Fruit fly (Drosophila melanogaster): Measurements from ENCODE around the gene comt.
A peak's percentile ranks its signal among the peaks of the same experiment; 100 is the strongest.

comt gene

DNA sequence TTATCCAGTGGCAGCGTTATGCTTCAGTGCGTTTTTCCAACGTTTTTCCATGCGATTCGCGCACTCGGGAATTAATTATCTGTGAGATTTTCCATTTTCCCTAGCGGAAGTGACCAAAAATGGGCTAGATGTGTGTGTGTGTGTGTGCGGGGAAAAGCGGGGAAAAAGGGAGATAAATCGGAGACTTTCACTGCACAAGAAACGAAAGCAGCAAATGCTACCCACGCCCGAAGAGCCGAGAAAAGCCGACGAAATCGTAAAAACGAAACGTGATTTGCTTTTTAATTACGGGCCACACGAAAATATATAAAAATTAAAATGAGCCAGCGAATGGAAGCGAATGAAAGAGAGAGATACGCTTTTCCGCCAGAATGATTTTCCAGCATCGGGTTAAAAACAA, 11.0 kb upstream of the comt start:
- TF ChIP-seq jim (GFP tag; optimal IDR thresholded peaks at IDR 0.05) (no peak), usp (GFP tag; optimal IDR thresholded peaks at IDR 0.05) (no peak), fru (GFP tag; optimal IDR thresholded peaks at IDR 0.05) (no peak), woc (GFP tag; optimal IDR thresholded peaks at IDR 0.05) (no peak), Mio (GFP tag; optimal IDR thresholded peaks at IDR 0.05) (no peak), sv (GFP tag; optimal IDR thresholded peaks at IDR 0.05) (no peak), Vsx2 (GFP tag; optimal IDR thresholded peaks at IDR 0.05; ENCODE audit: partially characterized antibody) (no peak), Jra (GFP tag; optimal IDR thresholded peaks at IDR 0.05) (no peak), HLH106 (tag; optimal IDR thresholded peaks at IDR 0.05) (no peak), rgr (GFP tag; optimal IDR thresholded peaks at IDR 0.05) (no peak), CG32264 (GFP tag; optimal IDR thresholded peaks at IDR 0.05) (no peak), CrebA (GFP tag; optimal IDR thresholded peaks at IDR 0.05; ENCODE audit: borderline replicate concordance) (no peak), foxo (GFP tag; optimal IDR thresholded peaks at IDR 0.05) (no peak), dl (GFP tag; optimal IDR thresholded peaks at IDR 0.05; ENCODE audit: insufficient read depth in 1 of 2, partially characterized antibody in 2 of 2) (no peak), Sp1 (GFP tag; optimal IDR thresholded peaks at IDR 0.05) (no peak), Rel (GFP tag; optimal IDR thresholded peaks at IDR 0.05) (no peak), Rel (tag; optimal IDR thresholded peaks at IDR 0.05) (no peak), GATAd (GFP tag; optimal IDR thresholded peaks at IDR 0.05) (no peak), OdsH (GFP tag; optimal IDR thresholded peaks at IDR 0.05) (no peak)

DNA sequence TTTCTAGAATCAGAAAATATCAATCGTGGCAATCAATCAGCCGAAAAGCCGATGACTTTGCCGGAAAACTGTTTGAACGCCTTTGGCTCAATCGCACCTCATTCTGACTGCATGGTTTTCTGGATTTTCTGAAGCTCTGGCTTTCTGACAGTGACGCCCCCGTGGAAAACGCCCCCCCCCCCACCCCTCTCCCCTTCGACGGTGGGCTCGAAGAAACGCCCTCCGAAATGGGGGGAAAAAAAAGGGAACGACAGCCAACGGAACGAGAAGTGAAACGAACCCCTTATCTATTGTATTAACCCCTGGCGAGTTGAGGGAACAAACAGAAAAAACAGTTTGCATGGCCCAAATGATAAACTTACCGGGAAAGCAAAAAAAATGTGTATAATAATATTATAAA, 10.3 kb upstream of the comt start:
- TF ChIP-seq HLH106 (tag; optimal IDR thresholded peaks at IDR 0.05), result no peak
- no peak for TF ChIP-seq lola (GFP tag; optimal IDR thresholded peaks at IDR 0.05)

DNA sequence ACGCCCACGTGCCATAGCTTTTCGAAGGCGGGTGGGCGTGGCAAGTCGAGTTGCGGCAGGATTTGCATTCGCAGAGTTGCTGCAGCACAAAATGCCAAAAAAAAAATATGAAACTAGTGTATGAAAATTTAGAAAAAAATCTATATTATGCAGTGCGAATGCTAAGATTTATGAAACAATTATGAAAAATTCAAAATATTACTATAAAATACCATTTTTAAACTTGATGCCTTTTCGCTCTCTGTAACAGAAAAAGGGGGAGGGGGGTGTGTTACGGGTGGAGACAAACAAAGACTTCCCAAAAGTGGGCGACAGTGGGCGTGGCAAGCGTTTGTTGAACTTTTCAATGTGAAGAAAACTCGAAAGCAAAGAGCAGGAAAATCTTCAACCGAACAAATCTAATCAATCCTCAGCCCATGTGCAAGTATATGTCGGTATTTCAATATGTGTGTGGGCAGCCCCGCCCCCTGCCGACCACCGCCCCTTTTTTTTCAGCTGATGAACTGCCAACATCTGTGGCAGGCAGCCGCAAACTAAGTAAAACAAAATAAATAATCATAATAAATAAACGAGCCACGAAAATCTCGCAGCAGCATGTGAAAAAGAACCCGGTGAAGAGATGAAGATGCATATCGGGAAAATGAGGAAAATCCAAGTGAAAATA, 9.0 kb upstream of the comt start:
- TF ChIP-seq CG9705 (GFP tag; optimal IDR thresholded peaks at IDR 0.05) (no peak), Hnf4 (GFP tag; optimal IDR thresholded peaks at IDR 0.05) (no peak), Sp1 (GFP tag; optimal IDR thresholded peaks at IDR 0.05) (no peak), Dif (GFP tag; optimal IDR thresholded peaks at IDR 0.05; ENCODE audit: partially characterized antibody) (no peak), Vsx2 (GFP tag; optimal IDR thresholded peaks at IDR 0.05; ENCODE audit: partially characterized antibody) (no peak), rgr (GFP tag; optimal IDR thresholded peaks at IDR 0.05) (no peak), ey (GFP tag; optimal IDR thresholded peaks at IDR 0.05) (no peak), OdsH (GFP tag; optimal IDR thresholded peaks at IDR 0.05) (no peak), dl (GFP tag; optimal IDR thresholded peaks at IDR 0.05; ENCODE audit: insufficient read depth in 1 of 2, partially characterized antibody in 2 of 2) (no peak), woc (GFP tag; optimal IDR thresholded peaks at IDR 0.05) (no peak), GATAd (GFP tag; optimal IDR thresholded peaks at IDR 0.05) (no peak), Mio (GFP tag; optimal IDR thresholded peaks at IDR 0.05) (no peak), CrebA (GFP tag; optimal IDR thresholded peaks at IDR 0.05; ENCODE audit: borderline replicate concordance) (no peak), foxo (GFP tag; optimal IDR thresholded peaks at IDR 0.05) (no peak), Hr83 (GFP tag; optimal IDR thresholded peaks at IDR 0.05; ENCODE audit: poor library complexity, severe bottlenecking) (no peak)

DNA sequence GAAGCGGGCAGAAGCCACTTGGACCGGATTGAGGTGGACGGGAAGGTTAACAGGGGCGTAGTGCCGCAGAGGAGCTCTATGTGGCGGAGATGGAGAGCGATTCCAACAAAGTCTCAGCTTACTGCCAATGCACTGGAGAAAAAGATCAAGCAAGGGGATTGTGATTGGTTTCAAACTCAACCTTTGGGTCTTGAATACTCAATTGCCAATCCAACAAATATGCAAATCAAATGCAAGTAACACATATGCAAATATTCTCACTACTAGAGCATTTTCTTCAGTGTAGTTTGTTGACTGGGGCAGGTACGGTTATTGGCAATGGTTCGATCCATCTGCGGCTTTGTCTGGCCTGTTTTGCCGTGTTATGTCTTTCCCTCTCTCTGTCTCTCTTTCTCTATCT, 7.5 kb upstream of the comt start:
- peak; percentile 74 to 97 for TF ChIP-seq foxo (GFP tag; optimal IDR thresholded peaks at IDR 0.05)
- peak; percentile 93 for TF ChIP-seq psq (GFP tag; optimal IDR thresholded peaks at IDR 0.05)
- no peak for TF ChIP-seq usp (GFP tag; optimal IDR thresholded peaks at IDR 0.05)
- peak; percentile 77 for TF ChIP-seq CG32264 (GFP tag; optimal IDR thresholded peaks at IDR 0.05)
- peak; percentile 25 for TF ChIP-seq GATAd (GFP tag; optimal IDR thresholded peaks at IDR 0.05)
- peak; percentile 79 for TF ChIP-seq CrebA (GFP tag; optimal IDR thresholded peaks at IDR 0.05; ENCODE audit: borderline replicate concordance)
- TF ChIP-seq HLH106 (tag; optimal IDR thresholded peaks at IDR 0.05), result peak; percentile 94
- no peak for TF ChIP-seq jim (GFP tag; optimal IDR thresholded peaks at IDR 0.05)
- peak; percentile 83 for TF ChIP-seq brk (GFP tag; optimal IDR thresholded peaks at IDR 0.05)
- no peak for TF ChIP-seq N (GFP tag; optimal IDR thresholded peaks at IDR 0.05)
- peak; percentile 83 for TF ChIP-seq Jra (GFP tag; optimal IDR thresholded peaks at IDR 0.05)
- TF ChIP-seq Myc (optimal IDR thresholded peaks at IDR 0.05), result no peak
- peak; percentile 90 for TF ChIP-seq CG9705 (GFP tag; optimal IDR thresholded peaks at IDR 0.05)
- TF ChIP-seq dmrt93B (GFP tag; optimal IDR thresholded peaks at IDR 0.05), result peak; percentile 89
- TF ChIP-seq Mio (GFP tag; optimal IDR thresholded peaks at IDR 0.05), result peak; percentile 16
- peak; percentile 1 for TF ChIP-seq Vsx2 (GFP tag; optimal IDR thresholded peaks at IDR 0.05; ENCODE audit: partially characterized antibody)
- TF ChIP-seq Hnf4 (GFP tag; optimal IDR thresholded peaks at IDR 0.05), result peak; percentile 96
- TF ChIP-seq sv (GFP tag; optimal IDR thresholded peaks at IDR 0.05), result peak; percentile 77
- peak; percentile 97 for TF ChIP-seq h (GFP tag; optimal IDR thresholded peaks at IDR 0.05)
- peak; percentile 96 for TF ChIP-seq woc (GFP tag; optimal IDR thresholded peaks at IDR 0.05)
- peak; percentile 95 for TF ChIP-seq br (GFP tag; optimal IDR thresholded peaks at IDR 0.05)
- TF ChIP-seq OdsH (GFP tag; optimal IDR thresholded peaks at IDR 0.05), result peak; percentile 92
- TF ChIP-seq Dfd (GFP tag; optimal IDR thresholded peaks at IDR 0.05), result no peak
- TF ChIP-seq tai (GFP tag; optimal IDR thresholded peaks at IDR 0.05), result peak; percentile 87
- peak; percentile 11 for TF ChIP-seq dsf (GFP tag; optimal IDR thresholded peaks at IDR 0.05; ENCODE audit: borderline replicate concordance)
- peak; percentile 97 for TF ChIP-seq ey (GFP tag; optimal IDR thresholded peaks at IDR 0.05)
- TF ChIP-seq Hr83 (GFP tag; optimal IDR thresholded peaks at IDR 0.05; ENCODE audit: poor library complexity, severe bottlenecking), result peak; percentile 37
- TF ChIP-seq lola (GFP tag; optimal IDR thresholded peaks at IDR 0.05), result no peak
- TF ChIP-seq sage (GFP tag; optimal IDR thresholded peaks at IDR 0.05), result peak; percentile 74
- peak in 1 of 2 experiments; percentile 33 for TF ChIP-seq dl (GFP tag; optimal IDR thresholded peaks at IDR 0.05; ENCODE audit: insufficient read depth in 1 of 2, partially characterized antibody in 2 of 2)
- TF ChIP-seq rgr (GFP tag; optimal IDR thresholded peaks at IDR 0.05), result peak; percentile 93
- TF ChIP-seq Abd-B (GFP tag; optimal IDR thresholded peaks at IDR 0.05), result no peak
- peak; percentile 83 for TF ChIP-seq Rel (GFP tag; optimal IDR thresholded peaks at IDR 0.05)
- TF ChIP-seq Rel (tag; optimal IDR thresholded peaks at IDR 0.05), result peak; percentile 60
- peak; percentile 93 for TF ChIP-seq Sp1 (GFP tag; optimal IDR thresholded peaks at IDR 0.05)
- no peak for TF ChIP-seq Hr78 (GFP tag; optimal IDR thresholded peaks at IDR 0.05)

All from whole organism, wandering third instar larva.